Fruit fly (Drosophila melanogaster): ENCODE data around the gene CG33500.

Gene CG33500

DNA sequence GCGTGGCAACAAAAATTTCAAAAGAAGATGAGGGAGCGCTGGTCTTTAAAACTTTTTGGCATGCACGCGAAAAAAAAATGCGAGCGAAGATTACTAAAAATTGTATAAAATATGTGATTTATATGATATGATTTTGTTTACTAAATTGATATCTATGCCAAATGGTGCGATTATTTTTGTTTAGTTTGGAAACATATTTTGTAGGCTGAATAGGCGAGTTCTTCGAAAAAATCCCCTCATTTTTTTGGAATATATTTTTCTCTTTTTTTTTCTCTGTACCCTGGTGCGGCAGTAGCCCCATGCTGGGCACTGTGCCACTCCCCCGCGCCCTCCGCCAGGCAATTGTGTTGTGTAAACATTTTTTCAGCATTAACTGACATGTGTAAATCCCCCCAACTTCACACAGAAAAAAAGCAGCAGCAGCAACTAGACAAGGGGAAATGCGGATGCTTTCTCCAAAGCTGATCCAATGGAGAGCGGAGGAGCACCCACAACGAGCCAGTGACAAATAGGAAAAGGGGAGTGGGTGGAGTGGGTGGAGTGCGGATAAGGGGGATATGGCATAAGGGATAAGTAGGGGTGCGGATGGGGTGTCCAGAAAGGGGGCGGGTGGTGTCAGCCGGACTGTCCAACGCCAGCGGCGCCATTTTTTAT lies 22.4 kb upstream of the CG33500 start (continued):
- TF ChIP-seq Smox (GFP tag; optimal IDR thresholded peaks at IDR 0.05) (peak; percentile 1), Ets21C (GFP tag; optimal IDR thresholded peaks at IDR 0.05) (no peak), ss (GFP tag; optimal IDR thresholded peaks at IDR 0.05) (no peak), Eip93F (GFP tag; optimal IDR thresholded peaks at IDR 0.05) (no peak), dsx (GFP tag; optimal IDR thresholded peaks at IDR 0.05; ENCODE audit: poor library complexity, severe bottlenecking) (no peak), pdm3 (GFP tag; optimal IDR thresholded peaks at IDR 0.05) (peak; percentile 12), OdsH (GFP tag; optimal IDR thresholded peaks at IDR 0.05) (peak; percentile 41), Hr38 (GFP tag; optimal IDR thresholded peaks at IDR 0.05) (no peak), Hr4 (GFP tag; optimal IDR thresholded peaks at IDR 0.05) (peak; percentile 39), CG8319 (GFP tag; optimal IDR thresholded peaks at IDR 0.05) (peak; percentile 11), Sox14 (GFP tag; optimal IDR thresholded peaks at IDR 0.05) (no peak), CG15336 (GFP tag; IDR thresholded peaks at IDR 0.05) (peak; percentile 53), CG31627 (GFP tag; optimal IDR thresholded peaks at IDR 0.05) (peak; percentile 21), CG9139 (GFP tag; optimal IDR thresholded peaks at IDR 0.05) (no peak), Blimp-1 (GFP tag; optimal IDR thresholded peaks at IDR 0.05) (no peak), net (GFP tag; optimal IDR thresholded peaks at IDR 0.05) (no peak), Gug (GFP tag; IDR thresholded peaks at IDR 0.05) (no peak), cyc (GFP tag; optimal IDR thresholded peaks at IDR 0.05) (no peak), CG10631 (GFP tag; optimal IDR thresholded peaks at IDR 0.05) (peak; percentile 4), achi (GFP tag; optimal IDR thresholded peaks at IDR 0.05) (peak; percentile 27), CG11294 (GFP tag; IDR thresholded peaks at IDR 0.05) (no peak), salr (GFP tag; optimal IDR thresholded peaks at IDR 0.05) (peak in 1 of 2 experiments; percentile 14), Sox15 (GFP tag; optimal IDR thresholded peaks at IDR 0.05) (peak; percentile 10), fkh (GFP tag; optimal IDR thresholded peaks at IDR 0.05) (no peak)

DNA sequence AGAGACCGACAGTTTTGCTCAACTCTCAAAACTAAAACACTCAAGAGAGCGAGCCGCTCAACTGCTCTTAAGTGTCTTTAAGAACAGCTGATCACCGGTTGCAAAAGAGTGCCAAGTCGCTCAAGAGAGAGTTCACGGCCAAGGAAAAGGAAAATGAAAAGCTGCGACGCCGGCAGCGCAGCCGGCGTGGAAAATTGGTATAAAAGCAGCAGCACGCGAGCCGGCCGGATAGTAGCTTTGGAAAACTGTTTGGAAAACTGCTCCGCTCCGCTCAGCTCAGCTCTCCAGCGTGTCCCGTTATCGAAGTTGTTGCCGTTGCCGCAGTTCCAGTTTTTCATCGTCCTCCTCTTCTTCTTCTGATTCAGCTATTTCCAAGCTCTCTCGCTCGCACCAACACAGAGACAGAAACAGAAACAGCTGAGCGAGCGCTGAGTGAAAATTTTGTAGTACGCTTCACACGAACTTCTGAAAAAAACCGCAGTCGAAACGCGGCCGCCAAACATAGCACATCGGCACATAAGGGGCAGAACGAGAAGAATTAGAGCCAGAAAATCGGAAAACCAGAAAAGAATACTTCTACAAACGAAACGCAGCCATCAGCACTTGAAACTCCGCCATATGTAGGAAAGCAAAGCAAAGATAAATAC lies 21.0 kb upstream of the CG33500 start, which contains the start of gene chrb:
Gene chrb, plus strand, starts transcription at position 224 of the 647 bp plus-strand sequence.
- TF ChIP-seq CG32006 (GFP tag; optimal IDR thresholded peaks at IDR 0.05) (peak; percentile 5), CG34406 (GFP tag; optimal IDR thresholded peaks at IDR 0.05) (peak; percentile 30), acj6 (GFP tag; optimal IDR thresholded peaks at IDR 0.05) (peak; percentile 3), Smox (GFP tag; optimal IDR thresholded peaks at IDR 0.05) (no peak), Hr39 (GFP tag; optimal IDR thresholded peaks at IDR 0.05) (no peak), CG15336 (GFP tag; IDR thresholded peaks at IDR 0.05) (peak; percentile 73), lz (GFP tag; optimal IDR thresholded peaks at IDR 0.05) (no peak), vri (GFP tag; optimal IDR thresholded peaks at IDR 0.05) (peak; percentile 68), CG6854 (GFP tag; optimal IDR thresholded peaks at IDR 0.05) (peak; percentile 85), CG4318 (GFP tag; optimal IDR thresholded peaks at IDR 0.05) (no peak), CG8632 (GFP tag; optimal IDR thresholded peaks at IDR 0.05) (peak; percentile 52), fd59A (GFP tag; optimal IDR thresholded peaks at IDR 0.05) (no peak), svp (GFP tag) (no peak), topi (GFP tag; optimal IDR thresholded peaks at IDR 0.05) (peak; percentile 28), Met (GFP tag; optimal IDR thresholded peaks at IDR 0.05) (peak; percentile 14), CG7368 (GFP tag; optimal IDR thresholded peaks at IDR 0.05) (peak; percentile 15), net (GFP tag; optimal IDR thresholded peaks at IDR 0.05) (peak; percentile 73), CG6276 (GFP tag; optimal IDR thresholded peaks at IDR 0.05) (peak; percentile 41), Sox15 (GFP tag; optimal IDR thresholded peaks at IDR 0.05) (no peak), achi (GFP tag; optimal IDR thresholded peaks at IDR 0.05) (peak; percentile 26), Hr4 (GFP tag; optimal IDR thresholded peaks at IDR 0.05) (peak; percentile 8), CG9139 (GFP tag; optimal IDR thresholded peaks at IDR 0.05) (peak; percentile 65), CG3919 (GFP tag; optimal IDR thresholded peaks at IDR 0.05) (peak; percentile 47), Eip93F (GFP tag; optimal IDR thresholded peaks at IDR 0.05) (no peak), eg (GFP tag; IDR thresholded peaks at IDR 0.05) (peak; percentile 78; the same call in 1 of the 3 replicates), dsx (GFP tag; optimal IDR thresholded peaks at IDR 0.05; ENCODE audit: poor library complexity, severe bottlenecking) (peak; percentile 71), CG16779 (tag; optimal IDR thresholded peaks at IDR 0.05) (peak; percentile 69), esn (GFP tag; optimal IDR thresholded peaks at IDR 0.05) (peak; percentile 53), CG11762 (GFP tag; optimal IDR thresholded peaks at IDR 0.05; ENCODE audit: insufficient read depth) (no peak), CG6808 (GFP tag; optimal IDR thresholded peaks at IDR 0.05) (peak; percentile 56), Eip75B (GFP tag; optimal IDR thresholded peaks at IDR 0.05) (peak; percentile 58), CG6163 (GFP tag; IDR thresholded peaks at IDR 0.05) (peak; percentile 68; the same call in 2 of the 3 replicates), CG10669 (GFP tag; optimal IDR thresholded peaks at IDR 0.05) (peak; percentile 3)
